Worm (Caenorhabditis elegans) whole organism, L1 larva: ENCODE measurements around the gene T09A5.5.
A peak's percentile ranks its signal among the peaks of the same experiment; 100 is the strongest.

Source experiments
- C04F5.9 ChIP-seq: sonication (generic microtip); optimal IDR thresholded peaks from 2 replicates; lab custom pipeline; 2016; ENCODE audit warnings: missing genetic modification characterization, missing compliant biosample characterization
- C16A3.4 ChIP-seq: fragments of 150-350 bp; optimal IDR thresholded peaks from 2 replicates; lab custom pipeline; 2014; ENCODE audit warnings: missing biosample characterization, missing genetic modification characterization
- Y116A8C.19 ChIP-seq: sonication (generic microtip); optimal IDR thresholded peaks from 2 replicates; lab custom pipeline; 2016; ENCODE audit warnings: missing compliant biosample characterization, missing genetic modification characterization, borderline replicate concordance
- blmp-1 ChIP-seq: fragments of 150-350 bp; optimal IDR thresholded peaks from 2 replicates; lab custom pipeline; 2014; ENCODE audit warnings: missing biosample characterization, missing genetic modification characterization
- ceh-63 ChIP-seq: fragments of 200-800 bp; sonication (Bioruptor generic); optimal IDR thresholded peaks from 2 replicates; lab custom pipeline; 2018; ENCODE audit warnings: mild to moderate bottlenecking, missing genetic modification characterization, missing compliant biosample characterization
- ceh-82 ChIP-seq, 3 experiments: fragments of 150-350 bp in 1 of 3; sonication (generic microtip) in 2 of 3; optimal IDR thresholded peaks; 2 replicates each; lab custom pipeline; 2014 to 2017; ENCODE audit warnings: missing biosample characterization in 3 of 3, missing genetic modification characterization in 3 of 3
- ceh-88 ChIP-seq: fragments of 200-800 bp; sonication (Bioruptor generic); IDR thresholded peaks from 2 replicates; pipeline ENCODE4 v1.3.6; 2022; ENCODE audit warnings: missing genetic modification characterization, missing compliant biosample characterization
- ceh-90 ChIP-seq: sonication (generic microtip); optimal IDR thresholded peaks from 2 replicates; lab custom pipeline; 2016; ENCODE audit warnings: missing genetic modification characterization, missing compliant biosample characterization
- dpl-1 ChIP-seq, 3 experiments: fragments of 150-350 bp in 2 of 3; sonication (generic microtip) in 1 of 3; optimal IDR thresholded peaks; 2 replicates each; lab custom pipeline; 2014 to 2017; ENCODE audit warnings: missing biosample characterization in 3 of 3, missing genetic modification characterization in 3 of 3, missing genetic modification reagents in 3 of 3
- efl-1 ChIP-seq, 4 experiments: fragments of 150-350 bp; optimal IDR thresholded peaks in 3 of 4; peaks in 1 of 4; 1 replicate in 1 of 4; 2 replicates in 3 of 4; lab custom pipeline; 2014; ENCODE audit warnings: missing biosample characterization in 2 of 4, missing genetic modification characterization in 2 of 4, missing genetic modification reagents in 2 of 4
- egl-27 ChIP-seq, 2 experiments: fragments of 150-350 bp in 1 of 2; sonication (generic microtip); optimal IDR thresholded peaks; 3 replicates each; lab custom pipeline; 2017 to 2018; ENCODE audit warnings: missing biosample characterization in 2 of 2, missing genetic modification characterization in 2 of 2, missing genetic modification reagents in 2 of 2
- elt-3 ChIP-seq, 6 experiments: fragments of 150-350 bp in 1 of 6; sonication (generic microtip); optimal IDR thresholded peaks; 2 replicates each; lab custom pipeline; 2017 to 2018; ENCODE audit warnings: missing biosample characterization in 6 of 6, missing genetic modification characterization in 6 of 6, inconsistent platforms in 1 of 6
- ets-5 ChIP-seq: fragments of 200-800 bp; sonication (Bioruptor generic); IDR thresholded peaks from 2 replicates; pipeline ENCODE4 v1.3.6; 2022; ENCODE audit warnings: missing genetic modification characterization, missing compliant biosample characterization
- fkh-10 ChIP-seq: sonication (generic microtip); optimal IDR thresholded peaks from 2 replicates; lab custom pipeline; 2017; ENCODE audit warnings: missing biosample characterization, missing genetic modification reagents, missing genetic modification characterization
- fos-1 ChIP-seq: fragments of 150-350 bp; optimal IDR thresholded peaks from 2 replicates; lab custom pipeline; 2014; ENCODE audit warnings: missing biosample characterization, missing genetic modification characterization
- irx-1 ChIP-seq: sonication (generic microtip); optimal IDR thresholded peaks from 2 replicates; lab custom pipeline; 2016; ENCODE audit warnings: missing genetic modification characterization, missing compliant biosample characterization
- isw-1 ChIP-seq: fragments of 200-800 bp; sonication (Bioruptor generic); IDR thresholded peaks from 2 replicates; pipeline ENCODE4 v1.3.6; 2022; ENCODE audit warnings: missing genetic modification characterization, missing compliant biosample characterization
- lin-13 ChIP-seq: fragments of 150-350 bp; optimal IDR thresholded peaks from 2 replicates; lab custom pipeline; 2014; ENCODE audit warnings: missing biosample characterization, missing genetic modification reagents, missing genetic modification characterization
- lin-14 ChIP-seq: fragments of 200-800 bp; sonication (Bioruptor generic); optimal IDR thresholded peaks from 2 replicates; lab custom pipeline; 2018; ENCODE audit warnings: mild to moderate bottlenecking, missing genetic modification characterization, moderate library complexity, missing compliant biosample characterization
- lin-35 ChIP-seq, 2 experiments: fragments of 150-350 bp; optimal IDR thresholded peaks; 2 replicates each; lab custom pipeline; 2014; ENCODE audit warnings: missing biosample characterization in 2 of 2, missing genetic modification characterization in 2 of 2, missing genetic modification reagents in 2 of 2
- lin-39 ChIP-seq: fragments of 150-350 bp; optimal IDR thresholded peaks from 2 replicates; lab custom pipeline; 2014; ENCODE audit warnings: missing biosample characterization, missing genetic modification reagents, missing genetic modification characterization
- lir-3 ChIP-seq: sonication (generic microtip); optimal IDR thresholded peaks from 2 replicates; lab custom pipeline; 2016; ENCODE audit warnings: mild to moderate bottlenecking, missing genetic modification characterization, moderate library complexity, missing compliant biosample characterization; ENCODE audit not compliant: poor library complexity
- lsy-2 ChIP-seq, 2 experiments: fragments of 150-350 bp; optimal IDR thresholded peaks; 2 replicates each; lab custom pipeline; 2014; ENCODE audit warnings: missing biosample characterization in 2 of 2, missing genetic modification characterization in 2 of 2
- nhr-19 ChIP-seq: fragments of 200-800 bp; sonication (Bioruptor generic); conservative IDR thresholded peaks from 2 replicates; pipeline ENCODE4 v1.3.6; 2022; ENCODE audit warnings: missing genetic modification characterization, missing compliant biosample characterization
- nhr-28 ChIP-seq: fragments of 150-350 bp; optimal IDR thresholded peaks from 2 replicates; lab custom pipeline; 2014; ENCODE audit warnings: missing biosample characterization, missing genetic modification characterization
- nhr-47 ChIP-seq: sonication (generic microtip); optimal IDR thresholded peaks from 2 replicates; lab custom pipeline; 2016; ENCODE audit warnings: mild to moderate bottlenecking, missing genetic modification characterization, moderate library complexity, missing compliant biosample characterization
- nhr-71 ChIP-seq: sonication (generic microtip); optimal IDR thresholded peaks from 2 replicates; lab custom pipeline; 2016; ENCODE audit warnings: mild to moderate bottlenecking, missing genetic modification characterization, moderate library complexity, missing compliant biosample characterization
- nhr-77 ChIP-seq: fragments of 150-350 bp; optimal IDR thresholded peaks from 2 replicates; lab custom pipeline; 2014; ENCODE audit warnings: missing biosample characterization, missing genetic modification characterization
- nhr-84 ChIP-seq: sonication (generic microtip); optimal IDR thresholded peaks from 2 replicates; lab custom pipeline; 2017; ENCODE audit warnings: missing biosample characterization, missing genetic modification characterization
- nhr-85 ChIP-seq: sonication (generic microtip); peaks from one replicate; lab custom pipeline; 2016; ENCODE audit warnings: missing genetic modification characterization, inconsistent platforms, missing compliant biosample characterization
- pag-3 ChIP-seq: sonication (generic microtip); optimal IDR thresholded peaks from 2 replicates; lab custom pipeline; 2017; ENCODE audit warnings: missing genetic modification characterization, mild to moderate bottlenecking, missing compliant biosample characterization, antibody characterized with exemption, borderline replicate concordance; ENCODE audit not compliant: insufficient read depth
- rnt-1 ChIP-seq: sonication (generic microtip); optimal IDR thresholded peaks from 2 replicates; lab custom pipeline; 2016; ENCODE audit warnings: mild to moderate bottlenecking, missing genetic modification characterization, moderate library complexity, missing compliant biosample characterization
- snpc-4 ChIP-seq: fragments of 150-350 bp; optimal IDR thresholded peaks from 2 replicates; lab custom pipeline; 2014; ENCODE audit warnings: missing biosample characterization, missing genetic modification characterization
- sup-37 ChIP-seq: fragments of 200-800 bp; sonication (Bioruptor generic); optimal IDR thresholded peaks from 2 replicates; lab custom pipeline; 2018; ENCODE audit warnings: mild to moderate bottlenecking, missing genetic modification characterization, missing compliant biosample characterization
- swsn-7 ChIP-seq: sonication (generic microtip); optimal IDR thresholded peaks from 2 replicates; lab custom pipeline; 2016; ENCODE audit warnings: missing genetic modification characterization, missing compliant biosample characterization
- tbx-2 ChIP-seq: sonication (generic microtip); optimal IDR thresholded peaks from 2 replicates; lab custom pipeline; 2016; ENCODE audit warnings: missing genetic modification characterization, missing compliant biosample characterization
- unc-130 ChIP-seq: fragments of 150-350 bp; optimal IDR thresholded peaks from 2 replicates; lab custom pipeline; 2017; ENCODE audit warnings: missing biosample characterization, missing genetic modification characterization, inconsistent platforms
- unc-62 ChIP-seq: fragments of 150-350 bp; optimal IDR thresholded peaks from 2 replicates; lab custom pipeline; 2014; ENCODE audit warnings: missing biosample characterization, missing genetic modification reagents, missing genetic modification characterization
- vab-15 ChIP-seq: sonication (generic microtip); optimal IDR thresholded peaks from 2 replicates; lab custom pipeline; 2017; ENCODE audit warnings: missing genotype, mild to moderate bottlenecking, missing genetic modification characterization, missing compliant biosample characterization
- xbp-1 ChIP-seq: sonication (generic microtip); optimal IDR thresholded peaks from 2 replicates; lab custom pipeline; 2016; ENCODE audit warnings: missing genetic modification characterization, missing compliant biosample characterization
- ztf-4 ChIP-seq: fragments of 150-350 bp; optimal IDR thresholded peaks from 2 replicates; lab custom pipeline; 2014; ENCODE audit warnings: missing biosample characterization, missing genetic modification characterization

The T09A5.5 gene

ce11 chrII:7842053-7842452 is 11.5 kb downstream of the T09A5.5 start, which contains the start of gene klp-3:
Gene klp-3, plus strand, starts transcription at chrII:7842353.
- TF ChIP-seq elt-3 (tag; optimal IDR thresholded peaks at IDR 0.05; lab: Kevin White, UChicago): no peak
- TF ChIP-seq nhr-85 (tag; lab: Kevin White, UChicago): peak; percentile 61

- TF ChIP-seq lin-35 (GFP tag; optimal IDR thresholded peaks at IDR 0.05; lab: Kevin White, UChicago) (peak in 1 of 2 experiments; percentile 8), rnt-1 (peak; percentile 15), nhr-19 (no peak), blmp-1 (tag; lab: Kevin White, UChicago) (peak; percentile 90), sup-37 (GFP tag; lab: Kevin White, UChicago) (no peak), lin-14 (GFP tag; lab: Kevin White, UChicago) (peak; percentile 47)
Measured at ce11 chrII:7839703-7840102, 13.9 kb downstream of the T09A5.5 start.

ce11 chrII:7838661-7839060 is 14.9 kb downstream of the T09A5.5 start:
- TF ChIP-seq ceh-88 (GFP tag; lab: Robert Waterston, UW) (no peak), isw-1 (GFP tag; lab: Robert Waterston, UW) (no peak), elt-3 (tag; optimal IDR thresholded peaks at IDR 0.05; lab: Kevin White, UChicago) (no peak), efl-1 (optimal IDR thresholded peaks at IDR 0.05; lab: Kevin White, UChicago) (peak; percentile 9 to 28), efl-1 (GFP tag; optimal IDR thresholded peaks at IDR 0.05 in 1 of 2; lab: Kevin White, UChicago) (peak in 1 of 2 experiments; percentile 13), unc-62 (GFP tag; lab: Kevin White, UChicago) (peak; percentile 17), Y116A8C.19 (tag; lab: Kevin White, UChicago) (no peak), ets-5 (GFP tag; lab: Robert Waterston, UW) (no peak), swsn-7 (tag; lab: Kevin White, UChicago) (peak; percentile 3), rnt-1 (peak; percentile 10), ceh-82 (tag; optimal IDR thresholded peaks at IDR 0.05; lab: Kevin White, UChicago) (peak in 1 of 3 experiments; percentile 28), nhr-47 (tag; lab: Kevin White, UChicago) (peak; percentile 29), nhr-85 (tag; lab: Kevin White, UChicago) (peak; percentile 33), lsy-2 (tag; optimal IDR thresholded peaks at IDR 0.05; lab: Kevin White, UChicago) (peak; percentile 2 to 22), nhr-71 (tag; lab: Kevin White, UChicago) (peak; percentile 20), nhr-28 (no peak), lin-14 (GFP tag; lab: Kevin White, UChicago) (peak; percentile 83)

- TF ChIP-seq snpc-4 (no peak), nhr-77 (tag; lab: Kevin White, UChicago) (no peak), ztf-4 (tag; lab: Kevin White, UChicago) (peak; percentile 55), sup-37 (GFP tag; lab: Kevin White, UChicago) (peak; percentile 30), unc-130 (tag; lab: Kevin White, UChicago) (peak; percentile 69), nhr-85 (tag; lab: Kevin White, UChicago) (peak; percentile 36), tbx-2 (tag; lab: Kevin White, UChicago) (peak; percentile 71), C16A3.4 (peak; percentile 29), lin-14 (GFP tag; lab: Kevin White, UChicago) (peak; percentile 91), fos-1 (no peak), lir-3 (peak; percentile 49), ceh-63 (GFP tag; lab: Kevin White, UChicago) (no peak), dpl-1 (GFP tag; optimal IDR thresholded peaks at IDR 0.05; lab: Kevin White, UChicago) (peak in 1 of 3 experiments; percentile 13), lin-13 (no peak), lsy-2 (tag; optimal IDR thresholded peaks at IDR 0.05; lab: Kevin White, UChicago) (peak; percentile 55 to 69), vab-15 (tag; lab: Kevin White, UChicago) (peak; percentile 27), swsn-7 (tag; lab: Kevin White, UChicago) (peak; percentile 64), egl-27 (tag; optimal IDR thresholded peaks at IDR 0.05; lab: Kevin White, UChicago) (no peak), nhr-47 (tag; lab: Kevin White, UChicago) (peak; percentile 47), nhr-84 (tag; lab: Kevin White, UChicago) (no peak), irx-1 (peak; percentile 14), nhr-71 (tag; lab: Kevin White, UChicago) (peak; percentile 94), nhr-28 (no peak), lin-39 (tag; lab: Kevin White, UChicago) (peak; percentile 88), efl-1 (optimal IDR thresholded peaks at IDR 0.05; lab: Kevin White, UChicago) (peak in 1 of 2 experiments; percentile 19), efl-1 (GFP tag; optimal IDR thresholded peaks at IDR 0.05 in 1 of 2; lab: Kevin White, UChicago) (no peak), nhr-19 (peak; percentile 80), rnt-1 (peak; percentile 89), C04F5.9 (tag; lab: Kevin White, UChicago) (peak; percentile 28), ceh-90 (no peak), fkh-10 (GFP tag; lab: Kevin White, UChicago) (no peak), ets-5 (GFP tag; lab: Robert Waterston, UW) (no peak), lin-35 (GFP tag; optimal IDR thresholded peaks at IDR 0.05; lab: Kevin White, UChicago) (no peak), xbp-1 (peak; percentile 11), pag-3 (tag; lab: Kevin White, UChicago) (no peak)
Measured at ce11 chrII:7836613-7837226, 16.9 kb downstream of the T09A5.5 start.
